Fruit fly (Drosophila melanogaster) whole organism, embryonic: Measurements from ENCODE around the gene ida.

Experiments used
- ATbp ChIP-seq: fragments of 200-800 bp; sonication (Bioruptor generic); optimal IDR thresholded peaks from 2 replicates; lab custom pipeline; 2017; ENCODE audit warnings: missing biosample characterization, mild to moderate bottlenecking, missing genetic modification characterization, missing genetic modification reagents
- Antp ChIP-seq: fragments of 200-800 bp; sonication (Bioruptor generic); optimal IDR thresholded peaks from 3 replicates; lab custom pipeline; 2016; ENCODE audit warnings: missing biosample characterization, missing genetic modification characterization
- Atf6 ChIP-seq: fragments of 200-800 bp; sonication (Bioruptor generic); IDR thresholded peaks from 2 replicates; pipeline ENCODE4 v1.3.6; 2022; ENCODE audit warnings: missing biosample characterization, missing genetic modification characterization
- BEAF-32 ChIP-seq: fragments of 200-800 bp; sonication (Bioruptor generic); optimal IDR thresholded peaks from 3 replicates; lab custom pipeline; 2017; ENCODE audit warnings: missing biosample characterization, missing genetic modification characterization, mild to moderate bottlenecking, moderate library complexity, missing genetic modification reagents
- C15 ChIP-seq: fragments of 200-800 bp; sonication (Bioruptor generic); IDR thresholded peaks from 3 replicates; pipeline ENCODE4 v1.3.6; 2022; ENCODE audit warnings: missing biosample characterization, missing genetic modification characterization
- CG11504 ChIP-seq: fragments of 200-800 bp; sonication (Bioruptor generic); optimal IDR thresholded peaks from 3 replicates; lab custom pipeline; 2019; ENCODE audit warnings: missing biosample characterization, mild to moderate bottlenecking, missing genetic modification characterization, moderate library complexity
- CG12391 ChIP-seq: fragments of 200-800 bp; sonication (Bioruptor generic); optimal IDR thresholded peaks from 3 replicates; lab custom pipeline; 2018; ENCODE audit warnings: missing biosample characterization, mild to moderate bottlenecking, missing genetic modification characterization, moderate library complexity
- CG14014 ChIP-seq: fragments of 200-800 bp; sonication (Bioruptor generic); IDR thresholded peaks from 2 replicates; pipeline ENCODE4 v1.3.6; 2022; ENCODE audit warnings: missing biosample characterization, missing genetic modification characterization
- CG14667 ChIP-seq: fragments of 200-800 bp; sonication (Bioruptor generic); IDR thresholded peaks from 2 replicates; pipeline ENCODE4 v1.3.6; 2022; ENCODE audit warnings: missing biosample characterization, missing genetic modification characterization
- CG18599 ChIP-seq: fragments of 200-800 bp; sonication (Bioruptor generic); optimal IDR thresholded peaks from 3 replicates; lab custom pipeline; 2017; ENCODE audit warnings: missing biosample characterization, missing genetic modification characterization, mild to moderate bottlenecking, moderate library complexity, missing genetic modification reagents
- CG2120 ChIP-seq: fragments of 200-800 bp; sonication (Bioruptor generic); optimal IDR thresholded peaks from 3 replicates; lab custom pipeline; 2016; ENCODE audit warnings: missing biosample characterization, missing genetic modification characterization
- CG2678 ChIP-seq: fragments of 200-800 bp; sonication (Bioruptor generic); optimal IDR thresholded peaks from 3 replicates; lab custom pipeline; 2019; ENCODE audit warnings: missing biosample characterization, mild to moderate bottlenecking, missing genetic modification characterization, moderate library complexity
- CG30403 ChIP-seq: fragments of 200-800 bp; sonication (Bioruptor generic); optimal IDR thresholded peaks from 3 replicates; lab custom pipeline; 2016; ENCODE audit warnings: missing biosample characterization, missing genetic modification characterization
- CG32767 ChIP-seq: fragments of 200-800 bp; sonication (Bioruptor generic); IDR thresholded peaks from 2 replicates; pipeline ENCODE4 v1.3.6; 2022; ENCODE audit warnings: missing biosample characterization, missing genetic modification characterization
- CG5180 ChIP-seq: fragments of 200-800 bp; sonication (Bioruptor generic); optimal IDR thresholded peaks from 3 replicates; lab custom pipeline; 2017; ENCODE audit warnings: missing biosample characterization, missing genetic modification characterization, mild to moderate bottlenecking, moderate library complexity, missing genetic modification reagents
- CG7372 ChIP-seq: fragments of 200-800 bp; sonication (Bioruptor generic); IDR thresholded peaks from 2 replicates; pipeline ENCODE4 v1.3.6; 2022; ENCODE audit warnings: missing biosample characterization, missing genetic modification characterization
- CG7987 ChIP-seq: fragments of 200-800 bp; sonication (Bioruptor generic); optimal IDR thresholded peaks from 2 replicates; lab custom pipeline; 2018; ENCODE audit warnings: missing biosample characterization, mild to moderate bottlenecking, missing genetic modification characterization, moderate library complexity
- CG8359 ChIP-seq: fragments of 200-800 bp; sonication (Bioruptor generic); optimal IDR thresholded peaks from 2 replicates; lab custom pipeline; 2017; ENCODE audit warnings: missing biosample characterization, mild to moderate bottlenecking, missing genetic modification characterization, borderline replicate concordance
- CG8765 ChIP-seq: fragments of 200-800 bp; sonication (Bioruptor generic); IDR thresholded peaks from 2 replicates; pipeline ENCODE4 v1.3.6; 2022; ENCODE audit warnings: missing biosample characterization, missing genetic modification characterization
- CG9609 ChIP-seq: fragments of 200-800 bp; sonication (Bioruptor generic); optimal IDR thresholded peaks from 3 replicates; lab custom pipeline; 2016; ENCODE audit warnings: missing biosample characterization, missing genetic modification characterization
- ERR ChIP-seq: fragments of 200-800 bp; sonication (Bioruptor generic); optimal IDR thresholded peaks from 2 replicates; lab custom pipeline; 2016; ENCODE audit warnings: missing biosample characterization, missing genetic modification characterization
- Eip74EF ChIP-seq, 2 experiments: fragments of 200-800 bp in 1 of 2; fragments of >200 bp in 1 of 2; sonication (Bioruptor generic) in 1 of 2; optimal IDR thresholded peaks; 2 replicates each; lab custom pipeline; 2017 to 2019; ENCODE audit warnings: missing biosample characterization in 2 of 2, missing genetic modification characterization in 2 of 2, mild to moderate bottlenecking in 1 of 2, moderate library complexity in 1 of 2
- HLH3B ChIP-seq: fragments of 200-800 bp; sonication (Bioruptor generic); IDR thresholded peaks from 2 replicates; pipeline ENCODE4 v1.3.6; 2022; ENCODE audit warnings: missing biosample characterization, missing genetic modification characterization
- HLH4C ChIP-seq: fragments of 200-800 bp; sonication (Bioruptor generic); IDR thresholded peaks from 3 replicates; pipeline ENCODE4 v1.3.6; 2022; ENCODE audit warnings: missing biosample characterization, missing genetic modification characterization; ENCODE audit not compliant: partially characterized antibody
- Hr3 ChIP-seq: fragments of 200-800 bp; sonication (Bioruptor generic); optimal IDR thresholded peaks from 3 replicates; lab custom pipeline; 2016; ENCODE audit warnings: missing biosample characterization, missing genetic modification characterization
- Kr ChIP-seq: fragments of 200-800 bp; sonication (Bioruptor generic); optimal IDR thresholded peaks from 2 replicates; lab custom pipeline; 2017; ENCODE audit warnings: missing biosample characterization, mild to moderate bottlenecking, missing genetic modification characterization
- Med ChIP-seq: fragments of 200-800 bp; sonication (Bioruptor generic); peaks from one replicate; lab custom pipeline; 2016; ENCODE audit warnings: missing biosample characterization, missing genetic modification characterization, mild to moderate bottlenecking, inconsistent platforms, moderate library complexity
- Oli ChIP-seq: fragments of 200-800 bp; sonication (Bioruptor generic); optimal IDR thresholded peaks from 2 replicates; lab custom pipeline; 2018; ENCODE audit warnings: missing biosample characterization, mild to moderate bottlenecking, missing genetic modification characterization, moderate library complexity
- Poxn ChIP-seq: fragments of 200-800 bp; sonication (Bioruptor generic); IDR thresholded peaks from 2 replicates; pipeline ENCODE4 v1.3.6; 2022; ENCODE audit warnings: missing biosample characterization, missing genetic modification characterization
- Six4 ChIP-seq: fragments of 200-800 bp; sonication (Bioruptor generic); optimal IDR thresholded peaks from 2 replicates; lab custom pipeline; 2016; ENCODE audit warnings: missing biosample characterization, missing genetic modification characterization
- Trl ChIP-seq, 3 experiments: fragments of >200 bp in 2 of 3; fragments of 200-800 bp in 1 of 3; sonication (Bioruptor generic) in 1 of 3; optimal IDR thresholded peaks; 2 replicates in 1 of 3; 3 replicates in 2 of 3; lab custom pipeline; 2016 to 2017; ENCODE audit warnings: missing biosample characterization in 1 of 3, missing genetic modification characterization in 1 of 3
- Xrp1 ChIP-seq: fragments of 200-800 bp; sonication (Bioruptor generic); IDR thresholded peaks from 2 replicates; pipeline ENCODE4 v1.3.6; 2022; ENCODE audit warnings: missing biosample characterization, missing genetic modification characterization
- croc ChIP-seq: fragments of 200-800 bp; sonication (Bioruptor generic); conservative IDR thresholded peaks from 3 replicates; pipeline ENCODE4 v1.3.6; 2022; ENCODE audit warnings: missing biosample characterization, missing genetic modification characterization
- danr ChIP-seq: fragments of 200-800 bp; sonication (Bioruptor generic); IDR thresholded peaks from 2 replicates; pipeline ENCODE4 v1.3.6; 2022; ENCODE audit warnings: missing biosample characterization, missing genetic modification characterization
- dimm ChIP-seq: fragments of 200-800 bp; sonication (Bioruptor generic); IDR thresholded peaks from 2 replicates; pipeline ENCODE4 v1.3.6; 2022; ENCODE audit warnings: missing biosample characterization, missing genetic modification characterization
- eve ChIP-seq, 2 experiments: fragments of >200 bp; optimal IDR thresholded peaks; 2 replicates each; lab custom pipeline; 2017; ENCODE audit warnings: missing biosample characterization in 2 of 2, missing genetic modification characterization in 2 of 2
- ewg ChIP-seq: fragments of 200-800 bp; sonication (Bioruptor generic); optimal IDR thresholded peaks from 3 replicates; lab custom pipeline; 2017; ENCODE audit warnings: mild to moderate bottlenecking, missing biosample characterization, missing genetic modification reagents, missing genetic modification characterization
- h ChIP-seq: fragments of >200 bp; optimal IDR thresholded peaks from 2 replicates; lab custom pipeline; 2017
- nom ChIP-seq: fragments of 200-800 bp; sonication (Bioruptor generic); optimal IDR thresholded peaks from 2 replicates; lab custom pipeline; 2017; ENCODE audit warnings: missing biosample characterization, missing genetic modification characterization, mild to moderate bottlenecking, moderate library complexity, missing genetic modification reagents
- pfk ChIP-seq: fragments of 200-800 bp; sonication (Bioruptor generic); optimal IDR thresholded peaks from 2 replicates; lab custom pipeline; 2018; ENCODE audit warnings: missing biosample characterization, mild to moderate bottlenecking, missing genetic modification characterization, moderate library complexity
- phol ChIP-seq: fragments of 200-800 bp; sonication (Bioruptor generic); optimal IDR thresholded peaks from 3 replicates; lab custom pipeline; 2018; ENCODE audit warnings: missing biosample characterization, mild to moderate bottlenecking, missing genetic modification characterization, moderate library complexity
- prd ChIP-seq, 3 experiments: fragments of >200 bp in 2 of 3; fragments of 200-800 bp in 1 of 3; sonication (Bioruptor generic) in 1 of 3; optimal IDR thresholded peaks in 2 of 3; IDR thresholded peaks in 1 of 3; 2 replicates in 2 of 3; 3 replicates in 1 of 3; pipeline versions ENCODE4 v1.3.6 to Lab custom; 2017 to 2022; ENCODE audit warnings: missing biosample characterization in 1 of 3, missing genetic modification characterization in 1 of 3
- scrt ChIP-seq: fragments of 200-800 bp; sonication (Bioruptor generic); optimal IDR thresholded peaks from 2 replicates; lab custom pipeline; 2018; ENCODE audit warnings: missing biosample characterization, mild to moderate bottlenecking, missing genetic modification characterization, moderate library complexity
- sd ChIP-seq: fragments of 200-800 bp; sonication (Bioruptor generic); optimal IDR thresholded peaks from 3 replicates; lab custom pipeline; 2018; ENCODE audit warnings: missing biosample characterization, mild to moderate bottlenecking, missing genetic modification characterization, moderate library complexity
- sens-2 ChIP-seq: fragments of 200-800 bp; sonication (Bioruptor generic); IDR thresholded peaks from 2 replicates; pipeline ENCODE4 v1.3.6; 2022; ENCODE audit warnings: missing biosample characterization, missing genetic modification characterization
- sqz ChIP-seq: fragments of 200-800 bp; sonication (Bioruptor generic); optimal IDR thresholded peaks from 3 replicates; lab custom pipeline; 2018; ENCODE audit warnings: missing biosample characterization, mild to moderate bottlenecking, missing genetic modification characterization
- wdn ChIP-seq: fragments of 200-800 bp; sonication (Bioruptor generic); IDR thresholded peaks from 2 replicates; pipeline ENCODE4 v1.3.6; 2022; ENCODE audit warnings: missing biosample characterization, missing genetic modification characterization
- zen ChIP-seq: fragments of 200-800 bp; sonication (Bioruptor generic); optimal IDR thresholded peaks from 3 replicates; lab custom pipeline; 2018; ENCODE audit warnings: missing biosample characterization, mild to moderate bottlenecking, missing genetic modification characterization, moderate library complexity
- zf30C ChIP-seq: fragments of 200-800 bp; sonication (Bioruptor generic); optimal IDR thresholded peaks from 3 replicates; lab custom pipeline; 2018; ENCODE audit warnings: missing biosample characterization, mild to moderate bottlenecking, missing genetic modification characterization

ida gene

DNA sequence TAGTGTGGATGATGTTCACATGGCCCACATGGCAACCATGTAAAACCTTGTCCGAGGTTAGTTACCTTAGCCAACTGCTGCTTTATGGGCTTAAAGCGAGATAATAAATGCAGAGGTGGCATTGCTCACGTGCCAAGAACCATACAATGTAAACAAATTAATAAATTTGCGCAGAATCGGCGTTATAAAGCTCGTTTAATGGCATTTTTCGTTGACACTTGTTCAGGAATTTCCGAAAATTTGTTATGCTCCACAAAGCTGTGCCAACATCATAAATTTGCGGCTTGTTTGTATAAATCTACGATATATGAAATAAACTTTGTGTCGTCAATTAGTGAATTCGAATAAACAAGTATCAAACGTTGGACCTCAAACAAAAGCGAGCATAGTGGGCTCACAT, 26.6 kb downstream of the ida start (continued):
- TF ChIP-seq CG18599 (peak; percentile 51), croc (no peak), ERR (GFP tag; lab: Kevin White, UChicago) (no peak), CG7987 (GFP tag; lab: Kevin White, UChicago) (no peak), pfk (GFP tag; lab: Kevin White, UChicago) (no peak), prd (optimal IDR thresholded peaks at IDR 0.05; lab: Kevin White, UChicago) (no peak), prd (GFP tag; IDR thresholded peaks at IDR 0.05; lab: Robert Waterston, UW) (no peak), CG8765 (GFP tag; lab: Robert Waterston, UW) (no peak), sd (peak; percentile 91), CG2678 (tag; lab: Kevin White, UChicago) (peak; percentile 14), CG11504 (tag; lab: Kevin White, UChicago) (no peak), CG32767 (GFP tag; lab: Robert Waterston, UW) (no peak), Hr3 (GFP tag; lab: Kevin White, UChicago) (no peak), nom (GFP tag; lab: Kevin White, UChicago) (no peak), h (lab: Kevin White, UChicago) (no peak), CG7372 (GFP tag; lab: Robert Waterston, UW) (no peak), dimm (GFP tag; lab: Robert Waterston, UW) (no peak), wdn (GFP tag; lab: Robert Waterston, UW) (no peak), CG14667 (GFP tag; lab: Robert Waterston, UW) (no peak), zf30C (GFP tag; lab: Kevin White, UChicago) (no peak), Six4 (GFP tag; lab: Kevin White, UChicago) (no peak), danr (GFP tag; lab: Robert Waterston, UW) (no peak), Trl (optimal IDR thresholded peaks at IDR 0.05; lab: Kevin White, UChicago) (no peak), Trl (GFP tag; optimal IDR thresholded peaks at IDR 0.05; lab: Kevin White, UChicago) (no peak), Eip74EF (GFP tag; optimal IDR thresholded peaks at IDR 0.05; lab: Kevin White, UChicago) (no peak), CG30403 (GFP tag; lab: Kevin White, UChicago) (no peak), C15 (no peak), CG5180 (GFP tag; lab: Kevin White, UChicago) (no peak), HLH3B (GFP tag; lab: Robert Waterston, UW) (no peak), CG2120 (GFP tag; lab: Kevin White, UChicago) (peak; percentile 5), Oli (tag; lab: Kevin White, UChicago) (no peak), sqz (GFP tag; lab: Kevin White, UChicago) (no peak)
- TF ChIP-seq, all 482 proteins: peak for 18

DNA sequence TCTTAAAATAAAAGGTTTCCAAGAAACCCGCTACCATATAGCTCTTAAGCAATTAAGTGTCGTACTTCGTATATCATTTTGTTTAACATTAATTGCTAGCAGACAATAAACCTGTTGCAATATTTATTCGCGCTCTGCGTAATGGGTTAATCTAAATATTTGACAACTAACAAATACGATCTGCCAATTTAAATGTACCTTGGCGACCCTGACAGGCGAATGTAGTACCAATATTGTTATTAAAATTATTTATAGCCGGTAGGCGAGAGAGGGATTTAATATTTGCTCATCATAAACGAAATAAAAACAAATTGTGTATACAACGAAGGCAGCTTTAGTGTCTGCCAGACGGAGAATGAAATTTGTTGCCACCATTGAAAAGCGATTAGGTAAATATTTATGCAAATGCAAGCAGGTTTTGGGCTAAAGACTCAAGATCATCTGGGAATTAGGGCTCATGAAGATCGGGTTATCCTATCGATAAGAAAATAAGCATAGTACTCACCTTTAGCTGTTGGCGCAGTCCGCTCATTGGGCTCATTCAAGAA, 27.7 kb downstream of the ida start:
- TF ChIP-seq ATbp (GFP tag; lab: Kevin White, UChicago), result peak; percentile 42
- TF ChIP-seq sens-2, result no peak
- no peak for TF ChIP-seq CG14014 (GFP tag; lab: Robert Waterston, UW)
- TF ChIP-seq eve (GFP tag; optimal IDR thresholded peaks at IDR 0.05; lab: Kevin White, UChicago), result no peak
- peak; percentile 13 for TF ChIP-seq CG7987 (GFP tag; lab: Kevin White, UChicago)
- no peak for TF ChIP-seq CG12391 (tag; lab: Kevin White, UChicago)
- TF ChIP-seq Atf6 (GFP tag; lab: Robert Waterston, UW), result 0 out of 2 replicates have a peak, but pooled peaks have one; percentile 26
- TF ChIP-seq scrt (GFP tag; lab: Kevin White, UChicago), result peak; percentile 43
- no peak for TF ChIP-seq CG9609 (GFP tag; lab: Kevin White, UChicago)
- TF ChIP-seq Antp (GFP tag; lab: Kevin White, UChicago), result no peak
- no peak for TF ChIP-seq Xrp1 (GFP tag; lab: Robert Waterston, UW)
- TF ChIP-seq CG8359 (GFP tag; lab: Kevin White, UChicago), result no peak
- no peak for TF ChIP-seq ewg (GFP tag; lab: Kevin White, UChicago)
- TF ChIP-seq croc, result no peak
- no peak for TF ChIP-seq zen (tag; lab: Kevin White, UChicago)
- TF ChIP-seq Poxn (GFP tag; lab: Robert Waterston, UW), result no peak
- no peak for TF ChIP-seq phol
- TF ChIP-seq Kr (GFP tag; lab: Kevin White, UChicago), result no peak
- peak; percentile 84 for TF ChIP-seq Med (GFP tag; lab: Kevin White, UChicago)
- no peak for TF ChIP-seq HLH4C (GFP tag; lab: Robert Waterston, UW)
- TF ChIP-seq BEAF-32 (GFP tag; lab: Kevin White, UChicago), result no peak
